Worm (Caenorhabditis elegans) whole organism, mixed stage, embryonic: ENCODE results near the gene T27A8.7.
"Not testable (repeated sequence)": the region's sequence is repeated elsewhere in the genome, so short reads cannot be mapped to it uniquely, and the experiment has no call there.

ENCODE experiments used
- ces-1 ChIP-seq: fragments of 150-350 bp; optimal IDR thresholded peaks from 2 replicates; lab custom pipeline; 2014; ENCODE audit warnings: missing biosample characterization, missing genetic modification reagents, missing genetic modification characterization
- drap-1 ChIP-seq: fragments of 200-800 bp; sonication (Bioruptor generic); optimal IDR thresholded peaks from 3 replicates; lab custom pipeline; 2018; ENCODE audit warnings: mild to moderate bottlenecking, missing genetic modification characterization, missing compliant biosample characterization
- elt-1 ChIP-seq: sonication (generic microtip); optimal IDR thresholded peaks from 2 replicates; lab custom pipeline; 2017; ENCODE audit warnings: missing genetic modification characterization, mild to moderate bottlenecking, missing compliant biosample characterization, antibody characterized with exemption, moderate library complexity, borderline replicate concordance; ENCODE audit not compliant: insufficient read depth
- elt-3 ChIP-seq: fragments of 150-350 bp; optimal IDR thresholded peaks from 2 replicates; lab custom pipeline; 2014; ENCODE audit warnings: missing biosample characterization, missing genetic modification characterization
- hlh-1 ChIP-seq: fragments of 150-350 bp; optimal IDR thresholded peaks from 2 replicates; lab custom pipeline; 2014; ENCODE audit warnings: missing biosample characterization, missing genetic modification reagents, missing genetic modification characterization
- lsy-2 ChIP-seq: fragments of 150-350 bp; optimal IDR thresholded peaks from 2 replicates; lab custom pipeline; 2014; ENCODE audit warnings: missing biosample characterization, missing genetic modification characterization
- mls-2 ChIP-seq: sonication (generic microtip); optimal IDR thresholded peaks from 2 replicates; lab custom pipeline; 2016; ENCODE audit warnings: mild to moderate bottlenecking, missing genetic modification characterization, moderate library complexity, missing compliant biosample characterization
- nhr-12 ChIP-seq: fragments of 150-350 bp; optimal IDR thresholded peaks from 2 replicates; lab custom pipeline; 2014; ENCODE audit warnings: missing biosample characterization, missing genetic modification characterization
- nhr-237 ChIP-seq: fragments of 150-350 bp; optimal IDR thresholded peaks from 2 replicates; lab custom pipeline; 2014; ENCODE audit warnings: missing biosample characterization, missing genetic modification characterization
- nhr-28 ChIP-seq: fragments of 150-350 bp; optimal IDR thresholded peaks from 2 replicates; lab custom pipeline; 2014; ENCODE audit warnings: missing biosample characterization, missing genetic modification characterization
- unc-120 ChIP-seq: sonication (generic microtip); optimal IDR thresholded peaks from 2 replicates; lab custom pipeline; 2017; ENCODE audit warnings: missing genetic modification characterization, missing compliant biosample characterization; ENCODE audit not compliant: poor library complexity, severe bottlenecking
- unc-39 ChIP-seq: fragments of 150-350 bp; optimal IDR thresholded peaks from 2 replicates; lab custom pipeline; 2014; ENCODE audit warnings: missing biosample characterization, missing genetic modification characterization
- unc-62 ChIP-seq: fragments of 150-350 bp; optimal IDR thresholded peaks from 2 replicates; lab custom pipeline; 2014; ENCODE audit warnings: missing biosample characterization, missing genetic modification reagents, missing genetic modification characterization
- ztf-11 ChIP-seq: fragments of 150-350 bp; optimal IDR thresholded peaks from 2 replicates; lab custom pipeline; 2014; ENCODE audit warnings: missing biosample characterization, missing genetic modification characterization

DNA sequence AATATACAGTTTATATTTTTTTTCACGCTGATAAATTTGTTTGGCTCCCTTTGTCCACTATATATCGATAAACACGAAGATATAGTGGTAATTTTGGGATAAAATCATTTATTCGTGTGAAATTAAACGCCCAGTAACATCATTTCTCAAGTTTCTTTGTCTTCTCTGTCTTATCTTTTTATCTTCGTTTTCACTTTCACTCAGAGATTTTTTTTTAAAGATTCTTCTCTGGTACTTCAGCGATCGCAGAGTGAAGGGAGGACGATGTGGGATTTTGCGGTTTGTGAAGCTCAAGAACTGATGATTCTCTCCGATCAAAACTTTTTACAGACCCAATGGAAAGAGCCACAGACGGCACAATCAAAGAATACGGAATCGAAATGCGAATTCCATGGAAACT lies 7.0 kb downstream of the T27A8.7 start, which contains the start of gene T27A8.3:
- not testable (repeated sequence) for TF ChIP-seq unc-62; elt-1 (tag; lab: Kevin White, UChicago); elt-3 (tag; lab: Kevin White, UChicago); unc-39; ztf-11; unc-120; nhr-28; nhr-12 (tag; lab: Kevin White, UChicago); hlh-1 (tag; lab: Kevin White, UChicago); drap-1; ces-1 (GFP tag; lab: Kevin White, UChicago); nhr-237 (tag; lab: Kevin White, UChicago); mls-2; lsy-2
